Worm (Caenorhabditis elegans): ENCODE data around the gene cdk-5.
A peak's percentile ranks its signal among the peaks of the same experiment; 100 is the strongest.

The cdk-5 gene

DNA sequence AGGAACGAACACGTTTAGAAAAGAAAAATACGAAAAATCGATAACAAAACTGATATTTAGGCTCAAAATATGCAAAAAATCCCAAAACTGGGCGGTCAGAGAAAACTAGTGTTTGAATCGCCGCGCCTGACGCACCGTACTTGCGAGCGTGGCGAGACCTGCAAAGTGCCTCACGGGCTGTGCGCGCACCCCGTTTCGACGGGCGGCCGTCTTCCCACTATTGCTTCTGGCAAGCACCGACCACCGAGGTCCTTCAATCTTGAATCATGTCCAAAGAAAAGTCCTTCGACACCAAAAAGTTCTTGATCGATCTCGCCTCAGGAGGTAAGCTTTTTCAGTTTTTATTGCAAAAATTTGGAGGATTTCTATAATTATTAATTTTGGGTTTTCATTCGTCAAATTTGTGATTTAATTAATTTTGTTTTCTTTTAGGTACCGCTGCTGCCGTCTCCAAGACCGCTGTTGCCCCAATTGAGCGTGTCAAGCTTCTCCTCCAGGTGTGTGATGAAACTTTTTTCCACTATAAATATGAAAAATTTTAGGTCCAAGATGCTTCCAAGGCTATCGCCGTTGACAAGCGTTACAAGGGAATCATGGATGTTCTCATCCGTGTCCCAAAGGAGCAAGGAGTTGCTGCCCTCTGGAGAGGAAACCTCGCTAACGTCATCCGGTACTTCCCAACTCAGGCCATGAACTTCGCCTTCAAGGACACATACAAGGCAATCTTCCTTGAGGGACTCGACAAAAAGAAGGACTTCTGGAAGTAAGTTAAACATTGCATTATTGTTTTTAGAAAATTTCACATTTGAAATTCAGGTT lies 3.0 kb downstream of the cdk-5 start, which contains the start of gene ant-1.1 (continued):
- peak; percentile 86 for TF ChIP-seq nhr-6 (tag; optimal IDR thresholded peaks at IDR 0.05)
- TF ChIP-seq F44E2.7 (GFP tag; IDR thresholded peaks at IDR 0.05), result no peak
- TF ChIP-seq ceh-82 (tag; optimal IDR thresholded peaks at IDR 0.05), result no peak
- peak; percentile 98 for TF ChIP-seq zfp-2 (tag; optimal IDR thresholded peaks at IDR 0.05)
- TF ChIP-seq R02D3.7 (tag; optimal IDR thresholded peaks at IDR 0.05), result no peak
- TF ChIP-seq lin-1 (GFP tag; IDR thresholded peaks at IDR 0.05), result peak; percentile 45; the same call in 1 of the 2 replicates
- peak; percentile 86 for TF ChIP-seq T20F7.1 (GFP tag; optimal IDR thresholded peaks at IDR 0.05)
- no peak for TF ChIP-seq ces-1 (GFP tag; optimal IDR thresholded peaks at IDR 0.05)
- peak; percentile 93 for TF ChIP-seq nhr-42 (GFP tag; IDR thresholded peaks at IDR 0.05)
- 0 out of 2 replicates have a peak, but pooled peaks have one; percentile 43 for TF ChIP-seq snpc-1.2 (GFP tag; IDR thresholded peaks at IDR 0.05)
- peak; percentile 6 for TF ChIP-seq ztf-7 (tag; optimal IDR thresholded peaks at IDR 0.05)
- peak; percentile 91 for TF ChIP-seq hlh-30 (tag; optimal IDR thresholded peaks at IDR 0.05; ENCODE audit: insufficient read depth)
- TF ChIP-seq nhr-10 (tag; optimal IDR thresholded peaks at IDR 0.05), result no peak
- TF ChIP-seq set-16 (GFP tag; IDR thresholded peaks at IDR 0.05), result peak; percentile 95
- peak; percentile 94 for TF ChIP-seq mep-1 (tag; optimal IDR thresholded peaks at IDR 0.05)
- TF ChIP-seq unc-62 (GFP tag; optimal IDR thresholded peaks at IDR 0.05 in 1 of 2), result peak in 1 of 2 experiments; percentile 82
- TF ChIP-seq unc-62 (tag; optimal IDR thresholded peaks at IDR 0.05), result no peak
- peak; percentile 89 for TF ChIP-seq lin-38 (GFP tag; IDR thresholded peaks at IDR 0.05)
- TF ChIP-seq madf-9 (GFP tag; conservative IDR thresholded peaks at IDR 0.05), result peak; percentile 85
- TF ChIP-seq mxl-2 (GFP tag; conservative IDR thresholded peaks at IDR 0.05), result no peak
- peak; percentile 78 for TF ChIP-seq lin-29 (GFP tag; IDR thresholded peaks at IDR 0.05)
- no peak for TF ChIP-seq zip-2 (tag; optimal IDR thresholded peaks at IDR 0.05)
- peak; percentile 47 for TF ChIP-seq jun-1 (tag; optimal IDR thresholded peaks at IDR 0.05)
- TF ChIP-seq ceh-32 (tag; optimal IDR thresholded peaks at IDR 0.05; ENCODE audit: poor library complexity), result no peak
- TF ChIP-seq snpc-4 (tag; optimal IDR thresholded peaks at IDR 0.05), result no peak
- TF ChIP-seq dpl-1 (GFP tag; optimal IDR thresholded peaks at IDR 0.05), result peak; percentile 98
- TF ChIP-seq nhr-11 (tag; optimal IDR thresholded peaks at IDR 0.05), result peak; percentile 89
- TF ChIP-seq spr-3 (GFP tag; optimal IDR thresholded peaks at IDR 0.05), result peak; percentile 70
- peak; percentile 81 for TF ChIP-seq unc-130 (GFP tag; optimal IDR thresholded peaks at IDR 0.05)
- TF ChIP-seq F26F4.8 (GFP tag; conservative IDR thresholded peaks at IDR 0.05), result no peak
- no peak for TF ChIP-seq nhr-76 (tag; optimal IDR thresholded peaks at IDR 0.05)
- 0 out of 2 replicates have a peak, but pooled peaks have one; percentile 36 for TF ChIP-seq php-3 (GFP tag; IDR thresholded peaks at IDR 0.05)
- peak; percentile 76 for TF ChIP-seq ZK337.2 (GFP tag; IDR thresholded peaks at IDR 0.05)
- peak; percentile 93 for TF ChIP-seq dve-1 (tag; optimal IDR thresholded peaks at IDR 0.05; ENCODE audit: insufficient read depth)
- TF ChIP-seq hlh-11 (tag; optimal IDR thresholded peaks at IDR 0.05), result peak; percentile 94
- TF ChIP-seq mdt-29 (GFP tag; IDR thresholded peaks at IDR 0.05), result peak; percentile 88
- TF ChIP-seq hmg-1.1 (GFP tag; IDR thresholded peaks at IDR 0.05), result peak; percentile 92
- TF ChIP-seq dmd-6 (GFP tag; IDR thresholded peaks at IDR 0.05), result peak; percentile 89
- no peak for TF ChIP-seq unc-39 (tag; optimal IDR thresholded peaks at IDR 0.05)
- TF ChIP-seq Y75B8A.6 (GFP tag; IDR thresholded peaks at IDR 0.05), result peak; percentile 82
- TF ChIP-seq pqm-1 (tag; optimal IDR thresholded peaks at IDR 0.05), result peak; percentile 21
- no peak for TF ChIP-seq aly-2 (tag; optimal IDR thresholded peaks at IDR 0.05)
- TF ChIP-seq ztf-11 (tag; optimal IDR thresholded peaks at IDR 0.05), result no peak
- peak in 1 of 2 experiments; percentile 90 for TF ChIP-seq hif-1 (tag; optimal IDR thresholded peaks at IDR 0.05)
- TF ChIP-seq F49E8.2 (tag; optimal IDR thresholded peaks at IDR 0.05; ENCODE audit: borderline replicate concordance), result no peak
- TF ChIP-seq ceh-44 (GFP tag; IDR thresholded peaks at IDR 0.05), result peak; percentile 47; the same call in 1 of the 2 replicates
- no peak for TF ChIP-seq nhr-111 (GFP tag; optimal IDR thresholded peaks at IDR 0.05)
- TF ChIP-seq ceh-20 (GFP tag; IDR thresholded peaks at IDR 0.05), result peak; percentile 85
- TF ChIP-seq nhr-77 (tag; optimal IDR thresholded peaks at IDR 0.05), result peak; percentile 84
- TF ChIP-seq aha-1 (tag), result peak; percentile 99

Data from whole organism, L4 larva.